Worm (Caenorhabditis elegans): ENCODE measurements around the gene K02A6.4.

The K02A6.4 gene

DNA sequence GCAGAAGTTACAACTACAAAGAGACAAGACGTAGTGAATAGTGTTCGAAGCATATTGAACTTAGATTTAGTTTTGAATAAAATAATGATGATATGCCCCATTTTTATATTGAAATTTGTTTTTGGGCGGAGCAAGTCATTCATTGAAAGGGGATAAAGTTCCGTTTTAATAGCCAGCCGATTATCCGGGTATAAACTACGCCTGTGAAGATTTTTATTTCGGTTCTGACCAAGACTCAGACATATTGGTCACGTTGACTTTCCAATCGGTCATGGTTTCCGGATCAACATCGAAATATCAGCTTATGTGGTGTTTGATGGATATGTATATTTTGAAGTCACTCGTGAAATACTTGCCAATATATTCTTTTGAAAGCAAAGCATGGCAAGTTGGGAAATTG lies at the start of gene K02A6.4:
K02A6.4 (minus strand) TSS at position 101 of the 400 bp plus-strand sequence.
- TF ChIP-seq ZK546.5 (tag; optimal IDR thresholded peaks at IDR 0.05) (no peak), tbx-2 (tag; optimal IDR thresholded peaks at IDR 0.05) (no peak), daf-12 (tag; optimal IDR thresholded peaks at IDR 0.05) (no peak), aly-2 (tag; optimal IDR thresholded peaks at IDR 0.05) (no peak), nhr-23 (tag; optimal IDR thresholded peaks at IDR 0.05) (no peak), jun-1 (tag; optimal IDR thresholded peaks at IDR 0.05) (no peak), elt-3 (tag; optimal IDR thresholded peaks at IDR 0.05) (no peak), lsy-12 (tag; optimal IDR thresholded peaks at IDR 0.05) (no peak), fos-1 (tag; optimal IDR thresholded peaks at IDR 0.05) (no peak), elt-1 (tag; optimal IDR thresholded peaks at IDR 0.05) (no peak), snpc-4 (tag; optimal IDR thresholded peaks at IDR 0.05) (no peak), lin-39 (tag; optimal IDR thresholded peaks at IDR 0.05) (no peak), nhr-25 (tag; optimal IDR thresholded peaks at IDR 0.05) (no peak)

DNA sequence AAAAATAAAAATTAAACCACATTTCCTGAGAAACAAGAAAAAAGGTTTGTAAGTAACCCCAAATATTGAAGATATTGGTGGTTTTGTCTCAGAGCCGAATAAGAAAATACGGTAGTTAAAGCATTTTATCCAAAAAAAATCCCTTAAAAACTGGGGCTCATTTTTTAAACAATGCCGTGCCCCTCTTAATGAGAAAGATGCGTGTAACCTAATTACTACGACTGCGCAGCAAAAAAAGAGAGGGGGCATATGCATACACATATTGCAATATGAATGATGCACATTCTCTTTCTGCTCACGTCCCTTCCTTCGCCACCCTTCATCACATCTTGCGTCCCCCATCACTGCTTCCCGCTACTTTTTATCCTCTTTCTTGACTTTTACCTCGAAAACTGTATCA lies 49.5 kb upstream of the K02A6.4 start:
- TF ChIP-seq eor-1 (tag; optimal IDR thresholded peaks at IDR 0.05), result no peak
- TF ChIP-seq hmg-11 (tag; optimal IDR thresholded peaks at IDR 0.05), result no peak
- no peak for TF ChIP-seq elt-2 (tag; optimal IDR thresholded peaks at IDR 0.05)
- TF ChIP-seq snpc-4 (tag; optimal IDR thresholded peaks at IDR 0.05), result no peak
- TF ChIP-seq elt-3 (tag; optimal IDR thresholded peaks at IDR 0.05), result no peak
- no peak for TF ChIP-seq daf-12 (tag; optimal IDR thresholded peaks at IDR 0.05)
- no peak for TF ChIP-seq ZK546.5 (tag; optimal IDR thresholded peaks at IDR 0.05)
- no peak for TF ChIP-seq lin-39 (tag; optimal IDR thresholded peaks at IDR 0.05)
- TF ChIP-seq sea-2 (GFP tag; optimal IDR thresholded peaks at IDR 0.05), result no peak
- TF ChIP-seq lin-15B (tag; optimal IDR thresholded peaks at IDR 0.05), result no peak
- no peak for TF ChIP-seq elt-1 (tag; optimal IDR thresholded peaks at IDR 0.05)
- no peak for TF ChIP-seq fos-1 (tag; optimal IDR thresholded peaks at IDR 0.05)
- no peak for TF ChIP-seq egl-27 (tag; optimal IDR thresholded peaks at IDR 0.05)
- no peak for TF ChIP-seq nhr-25 (tag; optimal IDR thresholded peaks at IDR 0.05)
- TF ChIP-seq aly-2 (tag; optimal IDR thresholded peaks at IDR 0.05), result no peak
- no peak for TF ChIP-seq lsy-12 (tag; optimal IDR thresholded peaks at IDR 0.05)
- TF ChIP-seq egl-5 (tag; optimal IDR thresholded peaks at IDR 0.05), result no peak
- no peak for TF ChIP-seq mml-1 (tag; optimal IDR thresholded peaks at IDR 0.05)

ce11 chrX:8262734-8263133 lies 44.2 kb upstream of the K02A6.4 start:
- TF ChIP-seq egl-27 (tag; optimal IDR thresholded peaks at IDR 0.05) (no peak), skn-1 (tag; optimal IDR thresholded peaks at IDR 0.05) (no peak), ceh-28 (tag; optimal IDR thresholded peaks at IDR 0.05) (no peak)

- peak; percentile 7 for TF ChIP-seq lin-39 (tag; optimal IDR thresholded peaks at IDR 0.05)
- no peak for TF ChIP-seq nhr-11 (tag; optimal IDR thresholded peaks at IDR 0.05)
- no peak for TF ChIP-seq nhr-43 (tag; optimal IDR thresholded peaks at IDR 0.05; ENCODE audit: poor library complexity, severe bottlenecking)
- TF ChIP-seq nhr-237 (tag; optimal IDR thresholded peaks at IDR 0.05), result no peak
- TF ChIP-seq tbx-2 (tag; optimal IDR thresholded peaks at IDR 0.05), result no peak
- TF ChIP-seq ceh-28 (tag; optimal IDR thresholded peaks at IDR 0.05), result no peak
Measured at ce11 chrX:8261125-8261684, 42.7 kb upstream of the K02A6.4 start, which contains the start of gene M60.7. Gene M60.7, minus strand, starts transcription at chrX:8261175.

DNA sequence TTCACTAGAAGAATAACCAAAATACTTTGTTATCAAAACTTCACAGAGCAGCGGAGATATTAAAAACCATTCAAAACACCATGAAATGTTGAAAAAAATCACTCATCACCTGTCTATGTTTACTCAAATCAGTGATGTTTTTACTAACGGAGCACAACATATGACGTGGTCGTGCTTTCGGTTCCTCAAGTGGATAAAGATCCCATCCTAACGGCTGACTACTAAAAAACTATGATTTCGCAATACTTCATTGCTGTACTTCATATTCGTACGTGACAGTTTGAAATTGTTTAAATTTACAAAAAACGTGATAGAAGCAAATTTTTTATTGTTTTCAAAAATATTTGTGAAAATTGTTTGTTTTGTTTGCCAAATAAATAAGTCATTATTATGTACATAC lies 39.1 kb upstream of the K02A6.4 start:
- TF ChIP-seq pha-4 (tag; optimal IDR thresholded peaks at IDR 0.05) (peak; percentile 52), nhr-77 (tag; optimal IDR thresholded peaks at IDR 0.05) (no peak), lin-15B (tag; optimal IDR thresholded peaks at IDR 0.05) (no peak), unc-39 (tag; optimal IDR thresholded peaks at IDR 0.05) (no peak), nhr-237 (tag; optimal IDR thresholded peaks at IDR 0.05) (no peak)

- TF ChIP-seq nhr-25 (tag; optimal IDR thresholded peaks at IDR 0.05), result peak; percentile 74
- no peak for TF ChIP-seq ztf-11 (tag; optimal IDR thresholded peaks at IDR 0.05)
- TF ChIP-seq nhr-23 (tag; optimal IDR thresholded peaks at IDR 0.05), result peak; percentile 15
Measured at ce11 chrX:8255433-8255832, 36.9 kb upstream of the K02A6.4 start.

Measured in whole organism, L3 larva.